Fruit fly (Drosophila melanogaster): ENCODE measurements around the gene Oseg1.

Gene Oseg1

dm6 chr3L:8421808-8422586 lies 9.4 kb upstream of the Oseg1 start, which contains the start of gene CG32354:
Gene CG32354 (minus strand): TSS chr3L:8422205.
- TF ChIP-seq CTCF (optimal IDR thresholded peaks at IDR 0.05) (no peak), CG8478 (optimal IDR thresholded peaks at IDR 0.05) (no peak)

- TF ChIP-seq CTCF (optimal IDR thresholded peaks at IDR 0.05), result no peak
- no peak for TF ChIP-seq CG8478 (optimal IDR thresholded peaks at IDR 0.05)
Observed at dm6 chr3L:8421361-8421760, 8.7 kb upstream of the Oseg1 start.

dm6 chr3L:8419622-8420176 lies 7.1 kb upstream of the Oseg1 start:
- TF ChIP-seq CG8478 (optimal IDR thresholded peaks at IDR 0.05) (no peak), CTCF (optimal IDR thresholded peaks at IDR 0.05) (no peak)

- TF ChIP-seq CTCF (optimal IDR thresholded peaks at IDR 0.05), result no peak
- TF ChIP-seq CG8478 (optimal IDR thresholded peaks at IDR 0.05), result no peak
Observed at dm6 chr3L:8418984-8419383, 6.4 kb upstream of the Oseg1 start.

dm6 chr3L:8411439-8411897 lies 1.2 kb downstream of the Oseg1 start, which contains the start of gene Exo70:
Gene Exo70 (plus strand): TSS chr3L:8411851.
- no peak for TF ChIP-seq CG8478 (optimal IDR thresholded peaks at IDR 0.05)
- no peak for TF ChIP-seq CTCF (optimal IDR thresholded peaks at IDR 0.05)

dm6 chr3L:8405123-8405522 lies 7.5 kb downstream of the Oseg1 start, which contains the start of the genes Tpt, mkg-p and CG13667:
Gene Tpt (minus strand): TSS chr3L:8405277.
Gene mkg-p (minus strand): TSS chr3L:8405277.
Gene CG13667 (plus strand): TSS chr3L:8405454.
- no peak for TF ChIP-seq CG8478 (optimal IDR thresholded peaks at IDR 0.05)
- TF ChIP-seq CTCF (optimal IDR thresholded peaks at IDR 0.05), result peak in 1 of 2 experiments; percentile 37

- TF ChIP-seq CG8478 (optimal IDR thresholded peaks at IDR 0.05) (no peak), CTCF (optimal IDR thresholded peaks at IDR 0.05) (no peak)
Observed at dm6 chr3L:8398763-8399445, 13.7 kb downstream of the Oseg1 start.

dm6 chr3L:8396187-8396586 lies 16.4 kb downstream of the Oseg1 start:
- TF ChIP-seq CTCF (optimal IDR thresholded peaks at IDR 0.05) (no peak), CG8478 (optimal IDR thresholded peaks at IDR 0.05) (no peak)

- TF ChIP-seq CTCF (optimal IDR thresholded peaks at IDR 0.05), result no peak
- no peak for TF ChIP-seq CG8478 (optimal IDR thresholded peaks at IDR 0.05)
Observed at dm6 chr3L:8395630-8396168, 16.9 kb downstream of the Oseg1 start, which contains the start of gene CG7120. Gene CG7120 (plus strand): TSS chr3L:8396000.

dm6 chr3L:8394944-8395343 lies 17.7 kb downstream of the Oseg1 start:
- no peak for TF ChIP-seq CG8478 (optimal IDR thresholded peaks at IDR 0.05)
- TF ChIP-seq CTCF (optimal IDR thresholded peaks at IDR 0.05), result peak in 1 of 2 experiments; percentile 64

dm6 chr3L:8394132-8394531 lies 18.5 kb downstream of the Oseg1 start:
- TF ChIP-seq CTCF (optimal IDR thresholded peaks at IDR 0.05), result no peak

- no peak for TF ChIP-seq CG8478 (optimal IDR thresholded peaks at IDR 0.05)
- no peak for TF ChIP-seq CTCF (optimal IDR thresholded peaks at IDR 0.05)
Observed at dm6 chr3L:8393549-8393948, 19.1 kb downstream of the Oseg1 start, which contains the start of gene Jon66Cii. Gene Jon66Cii (minus strand): TSS chr3L:8393649.

- TF ChIP-seq CTCF (optimal IDR thresholded peaks at IDR 0.05) (no peak), CG8478 (optimal IDR thresholded peaks at IDR 0.05) (no peak)
Observed at dm6 chr3L:8391240-8391639, 21.4 kb downstream of the Oseg1 start, which contains the start of gene Jon66Ci. Gene Jon66Ci (plus strand): TSS chr3L:8391540.

dm6 chr3L:8385055-8385454 lies 27.6 kb downstream of the Oseg1 start:
- TF ChIP-seq CTCF (optimal IDR thresholded peaks at IDR 0.05) (no peak), CG8478 (optimal IDR thresholded peaks at IDR 0.05) (no peak)

- no peak for TF ChIP-seq CG8478 (optimal IDR thresholded peaks at IDR 0.05)
Observed at dm6 chr3L:8383968-8384367, 28.7 kb downstream of the Oseg1 start.

All from S2 (cell line).